Fruit fly (Drosophila melanogaster) whole organism, pupa: ENCODE measurements around the gene CG10031.

ENCODE experiments used
- CG10348 ChIP-seq: fragments of 200-800 bp; sonication (Bioruptor generic); IDR thresholded peaks from 2 replicates; pipeline ENCODE4 v1.3.6; 2022; ENCODE audit warnings: missing biosample characterization, missing genetic modification characterization
- CG12605 ChIP-seq: fragments of 200-800 bp; sonication (Bioruptor generic); IDR thresholded peaks from 2 replicates; pipeline ENCODE4 v1.3.6; 2022; ENCODE audit warnings: missing biosample characterization, missing genetic modification characterization
- CG13204 ChIP-seq: fragments of 200-800 bp; sonication (Bioruptor generic); optimal IDR thresholded peaks from 2 replicates; lab custom pipeline; 2018; ENCODE audit warnings: missing biosample characterization, mild to moderate bottlenecking, missing genetic modification characterization, moderate library complexity
- CG14655 ChIP-seq: fragments of 200-800 bp; sonication (Bioruptor generic); optimal IDR thresholded peaks from 3 replicates; lab custom pipeline; 2017; ENCODE audit warnings: mild to moderate bottlenecking, missing biosample characterization, missing genetic modification reagents, missing genetic modification characterization
- CG15710 ChIP-seq: fragments of 200-800 bp; sonication (Bioruptor generic); optimal IDR thresholded peaks from 2 replicates; lab custom pipeline; 2018; ENCODE audit warnings: missing biosample characterization, mild to moderate bottlenecking, missing genetic modification characterization, moderate library complexity
- CG17806 ChIP-seq: fragments of 200-800 bp; sonication (Bioruptor generic); optimal IDR thresholded peaks from 2 replicates; lab custom pipeline; 2018; ENCODE audit warnings: missing biosample characterization, mild to moderate bottlenecking, missing genetic modification characterization, moderate library complexity
- CG32121 ChIP-seq: fragments of 200-800 bp; sonication (Bioruptor generic); IDR thresholded peaks from 2 replicates; pipeline ENCODE4 v1.3.6; 2022; ENCODE audit warnings: missing biosample characterization, missing genetic modification characterization
- CG34367 ChIP-seq: fragments of 200-800 bp; sonication (Bioruptor generic); optimal IDR thresholded peaks from 2 replicates; lab custom pipeline; 2018; ENCODE audit warnings: missing biosample characterization, mild to moderate bottlenecking, missing genetic modification characterization
- CG4496 ChIP-seq: fragments of 200-800 bp; sonication (Bioruptor generic); IDR thresholded peaks from 3 replicates; pipeline ENCODE4 v1.3.6; 2022; ENCODE audit warnings: missing biosample characterization, missing genetic modification characterization
- CG8159 ChIP-seq: fragments of 200-800 bp; sonication (Bioruptor generic); optimal IDR thresholded peaks from 3 replicates; lab custom pipeline; 2018; ENCODE audit warnings: missing biosample characterization, mild to moderate bottlenecking, missing genetic modification characterization, moderate library complexity
- CG8301 ChIP-seq: fragments of 200-800 bp; sonication (Bioruptor generic); optimal IDR thresholded peaks from 2 replicates; lab custom pipeline; 2018; ENCODE audit warnings: missing biosample characterization, mild to moderate bottlenecking, missing genetic modification characterization
- CG9948 ChIP-seq: fragments of 200-800 bp; sonication (Bioruptor generic); optimal IDR thresholded peaks from 2 replicates; lab custom pipeline; 2018; ENCODE audit warnings: missing biosample characterization, mild to moderate bottlenecking, missing genetic modification characterization, moderate library complexity
- D1 ChIP-seq: fragments of 200-800 bp; sonication (Bioruptor generic); optimal IDR thresholded peaks from 2 replicates; lab custom pipeline; 2018; ENCODE audit warnings: missing biosample characterization, mild to moderate bottlenecking, missing genetic modification characterization, moderate library complexity
- EcR ChIP-seq: fragments of 200-800 bp; sonication (Bioruptor generic); optimal IDR thresholded peaks from 3 replicates; lab custom pipeline; 2019; ENCODE audit warnings: missing biosample characterization, missing genetic modification characterization, mild to moderate bottlenecking, moderate library complexity, missing genetic modification reagents
- Ets98B ChIP-seq: fragments of 200-800 bp; sonication (Bioruptor generic); IDR thresholded peaks from 2 replicates; pipeline ENCODE4 v1.3.6; 2022; ENCODE audit warnings: missing biosample characterization, missing genetic modification characterization
- Pif1A ChIP-seq: fragments of 200-800 bp; sonication (Bioruptor generic); optimal IDR thresholded peaks from 3 replicates; lab custom pipeline; 2016; ENCODE audit warnings: missing biosample characterization, missing genetic modification characterization
- Pif1B ChIP-seq: fragments of 200-800 bp; sonication (Bioruptor generic); optimal IDR thresholded peaks from 3 replicates; lab custom pipeline; 2016; ENCODE audit warnings: missing biosample characterization, missing genetic modification characterization
- Snoo ChIP-seq: fragments of 200-800 bp; sonication (Bioruptor generic); optimal IDR thresholded peaks from 3 replicates; lab custom pipeline; 2017; ENCODE audit warnings: missing biosample characterization, mild to moderate bottlenecking, missing genetic modification characterization, inconsistent platforms
- fd96Ca ChIP-seq: fragments of 200-800 bp; sonication (Bioruptor generic); IDR thresholded peaks from 3 replicates; pipeline ENCODE4 v1.3.6; 2022; ENCODE audit warnings: missing biosample characterization, missing genetic modification characterization
- gl ChIP-seq: fragments of 200-800 bp; sonication (Bioruptor generic); optimal IDR thresholded peaks from 2 replicates; lab custom pipeline; 2018; ENCODE audit warnings: missing biosample characterization, mild to moderate bottlenecking, missing genetic modification characterization
- rn ChIP-seq: fragments of 200-800 bp; sonication (Bioruptor generic); IDR thresholded peaks from 2 replicates; pipeline ENCODE4 v1.3.6; 2022; ENCODE audit warnings: missing biosample characterization, missing genetic modification characterization

Gene CG10031

DNA sequence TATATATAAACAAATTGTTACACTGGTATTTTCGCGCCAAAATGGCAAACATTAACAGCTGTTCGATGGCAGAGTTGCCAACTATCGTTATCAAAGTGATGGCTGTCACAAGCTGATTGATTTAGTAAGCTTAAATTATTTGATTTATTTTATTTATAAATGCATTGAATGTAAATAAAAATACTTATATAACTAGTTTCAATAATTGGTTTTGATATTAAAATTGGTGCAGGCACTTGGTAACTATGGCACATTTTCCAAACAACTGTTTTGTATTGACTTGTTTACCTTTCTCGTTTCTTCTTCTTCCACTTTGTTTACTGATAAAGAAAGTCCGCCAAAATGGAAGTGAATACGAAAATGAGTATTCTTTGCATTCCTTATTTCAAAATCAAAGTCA lies 12.8 kb upstream of the CG10031 start, which contains the start of gene cutlet:
Gene cutlet (minus strand): TSS at position 84 of the 400 bp plus-strand sequence.
- TF ChIP-seq rn (no peak), CG8301 (no peak), CG9948 (tag; lab: Kevin White, UChicago) (no peak), Snoo (tag; lab: Kevin White, UChicago) (no peak), CG15710 (tag; lab: Kevin White, UChicago) (no peak), CG13204 (no peak), Pif1B (GFP tag; lab: Kevin White, UChicago) (no peak), CG4496 (GFP tag; lab: Robert Waterston, UW) (no peak), CG10348 (GFP tag; lab: Robert Waterston, UW) (no peak), CG34367 (tag; lab: Kevin White, UChicago) (no peak), Ets98B (no peak), D1 (tag; lab: Kevin White, UChicago) (no peak), CG12605 (GFP tag; lab: Robert Waterston, UW) (no peak), CG32121 (GFP tag; lab: Robert Waterston, UW) (no peak), CG17806 (tag; lab: Kevin White, UChicago) (no peak)

dm6 chr2L:3706963-3707362 lies 8.1 kb upstream of the CG10031 start, which contains the start of gene CG31777:
CG31777 (minus strand) TSS chr2L:3707063.
- TF ChIP-seq EcR (GFP tag; lab: Kevin White, UChicago): peak; percentile 56
- TF ChIP-seq CG13204: no peak

DNA sequence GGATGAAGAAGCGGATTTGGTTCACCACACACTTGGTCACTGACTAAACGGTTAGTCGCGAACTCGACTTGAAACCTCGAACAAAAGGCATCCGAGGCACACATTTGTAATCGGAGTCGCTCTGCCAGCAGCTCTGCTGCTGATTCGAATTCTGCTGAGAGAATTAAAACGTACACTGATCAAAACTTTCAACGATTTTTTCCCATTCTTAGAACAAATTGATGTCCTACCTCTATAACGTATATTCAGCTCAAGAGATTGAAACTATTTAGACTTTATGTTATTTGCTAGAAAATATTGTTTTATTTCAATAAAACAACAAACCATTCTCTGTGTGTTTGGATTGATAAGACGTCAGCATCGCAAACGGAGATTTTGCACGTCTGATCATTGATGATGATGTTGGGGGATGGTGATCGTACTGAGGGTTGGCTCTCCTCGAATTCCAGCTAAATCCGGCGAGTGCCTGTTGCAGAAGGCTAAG lies 6.6 kb upstream of the CG10031 start, which contains the start of gene CG31778:
Gene CG31778 (minus strand): TSS at position 51 of the 484 bp plus-strand sequence.
- TF ChIP-seq CG8301: peak; percentile 70
- peak; percentile 76 for TF ChIP-seq CG32121 (GFP tag; lab: Robert Waterston, UW)
- peak; percentile 73 for TF ChIP-seq CG14655 (GFP tag; lab: Kevin White, UChicago)
- no peak for TF ChIP-seq D1 (tag; lab: Kevin White, UChicago)
- peak; percentile 56 for TF ChIP-seq Pif1A
- TF ChIP-seq EcR (GFP tag; lab: Kevin White, UChicago): no peak
- TF ChIP-seq CG17806 (tag; lab: Kevin White, UChicago): peak; percentile 81
- no peak for TF ChIP-seq CG10348 (GFP tag; lab: Robert Waterston, UW)
- peak; percentile 77 for TF ChIP-seq CG8159
- TF ChIP-seq fd96Ca (GFP tag; lab: Robert Waterston, UW): peak; percentile 69
- TF ChIP-seq CG34367 (tag; lab: Kevin White, UChicago): peak; percentile 74
- peak; percentile 58 for TF ChIP-seq Pif1B (GFP tag; lab: Kevin White, UChicago)
- TF ChIP-seq CG9948 (tag; lab: Kevin White, UChicago): peak; percentile 60
- TF ChIP-seq Snoo (tag; lab: Kevin White, UChicago): peak; percentile 79
- peak; percentile 80 for TF ChIP-seq CG15710 (tag; lab: Kevin White, UChicago)
- peak; percentile 84 for TF ChIP-seq Ets98B
- peak; percentile 36; the same call in 1 of the 2 replicates for TF ChIP-seq rn
- peak; percentile 45 for TF ChIP-seq gl
- peak; percentile 87 for TF ChIP-seq CG4496 (GFP tag; lab: Robert Waterston, UW)
- TF ChIP-seq CG12605 (GFP tag; lab: Robert Waterston, UW): peak; percentile 58
- TF ChIP-seq CG13204: peak; percentile 15

DNA sequence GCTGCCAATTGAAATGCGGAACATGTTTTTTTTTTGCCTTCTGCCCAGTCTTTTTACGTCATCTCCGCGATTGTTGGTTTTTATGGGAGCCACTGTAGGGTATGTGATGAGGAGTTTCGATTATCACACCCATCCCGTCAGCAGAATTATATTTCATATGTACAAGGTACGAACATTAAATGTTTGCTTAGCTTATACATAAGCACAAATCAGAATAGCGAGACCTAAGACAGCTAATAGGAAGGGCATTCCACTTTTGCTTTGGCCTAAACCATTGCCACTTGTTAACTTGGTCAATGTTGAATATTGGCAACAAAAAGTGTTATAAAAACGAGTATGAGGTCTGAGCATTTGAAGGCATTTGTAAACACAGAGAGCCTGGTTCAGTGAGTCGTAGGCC lies 4.4 kb upstream of the CG10031 start, which contains the start of gene CG2816:
Gene CG2816 (plus strand): TSS at position 400 of the 400 bp plus-strand sequence.
- peak; percentile 47 for TF ChIP-seq CG34367 (tag; lab: Kevin White, UChicago)
- no peak for TF ChIP-seq CG15710 (tag; lab: Kevin White, UChicago)
- no peak for TF ChIP-seq CG8159
- no peak for TF ChIP-seq EcR (GFP tag; lab: Kevin White, UChicago)
- peak; percentile 96 for TF ChIP-seq Ets98B
- TF ChIP-seq CG8301: peak; percentile 85
- peak; percentile 72 for TF ChIP-seq Snoo (tag; lab: Kevin White, UChicago)
- TF ChIP-seq CG17806 (tag; lab: Kevin White, UChicago): peak; percentile 69
- TF ChIP-seq rn: peak; percentile 91
- TF ChIP-seq CG9948 (tag; lab: Kevin White, UChicago): no peak
- TF ChIP-seq Pif1A: peak; percentile 82
- peak; percentile 97 for TF ChIP-seq fd96Ca (GFP tag; lab: Robert Waterston, UW)
- peak; percentile 89 for TF ChIP-seq CG14655 (GFP tag; lab: Kevin White, UChicago)
- peak; percentile 81 for TF ChIP-seq Pif1B (GFP tag; lab: Kevin White, UChicago)
- TF ChIP-seq gl: no peak
- no peak for TF ChIP-seq CG13204
- peak; percentile 90 for TF ChIP-seq CG10348 (GFP tag; lab: Robert Waterston, UW)
- peak; percentile 91 for TF ChIP-seq CG12605 (GFP tag; lab: Robert Waterston, UW)
- TF ChIP-seq D1 (tag; lab: Kevin White, UChicago): no peak
- peak; percentile 96 for TF ChIP-seq CG4496 (GFP tag; lab: Robert Waterston, UW)
- TF ChIP-seq CG32121 (GFP tag; lab: Robert Waterston, UW): peak; percentile 96

DNA sequence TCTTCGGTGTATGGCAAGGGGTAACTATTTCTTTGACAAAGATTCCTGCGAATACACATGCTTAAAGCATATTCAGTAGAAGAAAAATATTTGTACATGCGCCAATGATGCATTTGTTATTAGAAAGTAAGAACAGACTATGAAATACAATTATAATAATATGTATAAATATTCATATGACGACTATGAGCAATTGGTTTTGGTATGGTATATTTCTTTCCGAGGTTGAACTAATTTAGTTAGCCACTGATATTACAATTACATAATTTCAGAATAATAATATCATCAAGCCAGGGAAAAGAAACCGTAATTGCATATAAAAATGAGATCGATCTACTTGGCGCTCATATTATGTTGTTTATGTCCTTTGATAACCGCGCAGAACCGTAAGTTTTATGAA lies 2.6 kb upstream of the CG10031 start, which contains the start of gene CG43145:
Gene CG43145 (plus strand): TSS at position 301 of the 400 bp plus-strand sequence.
- TF ChIP-seq CG15710 (tag; lab: Kevin White, UChicago) (no peak), CG17806 (tag; lab: Kevin White, UChicago) (no peak), CG9948 (tag; lab: Kevin White, UChicago) (no peak), EcR (GFP tag; lab: Kevin White, UChicago) (no peak), CG14655 (GFP tag; lab: Kevin White, UChicago) (no peak), CG8159 (no peak), gl (no peak), Pif1A (no peak), Snoo (tag; lab: Kevin White, UChicago) (no peak)

dm6 chr2L:3700990-3701389 lies 2.1 kb upstream of the CG10031 start, which contains the start of gene CG42467:
CG42467 (plus strand) TSS chr2L:3701290.
- TF ChIP-seq Ets98B: no peak
- TF ChIP-seq CG12605 (GFP tag; lab: Robert Waterston, UW): no peak
- no peak for TF ChIP-seq CG10348 (GFP tag; lab: Robert Waterston, UW)
- no peak for TF ChIP-seq CG8301
- no peak for TF ChIP-seq CG4496 (GFP tag; lab: Robert Waterston, UW)
- no peak for TF ChIP-seq D1 (tag; lab: Kevin White, UChicago)
- no peak for TF ChIP-seq Pif1A
- TF ChIP-seq Snoo (tag; lab: Kevin White, UChicago): no peak
- TF ChIP-seq Pif1B (GFP tag; lab: Kevin White, UChicago): no peak
- no peak for TF ChIP-seq CG14655 (GFP tag; lab: Kevin White, UChicago)
- TF ChIP-seq CG15710 (tag; lab: Kevin White, UChicago): no peak
- TF ChIP-seq CG34367 (tag; lab: Kevin White, UChicago): no peak
- TF ChIP-seq CG17806 (tag; lab: Kevin White, UChicago): no peak
- TF ChIP-seq rn: no peak
- TF ChIP-seq CG32121 (GFP tag; lab: Robert Waterston, UW): no peak
- TF ChIP-seq fd96Ca (GFP tag; lab: Robert Waterston, UW): no peak
- no peak for TF ChIP-seq gl
- TF ChIP-seq CG9948 (tag; lab: Kevin White, UChicago): no peak
- no peak for TF ChIP-seq EcR (GFP tag; lab: Kevin White, UChicago)
- TF ChIP-seq CG13204: no peak
